Fruit fly (Drosophila melanogaster) S2 (cell line): Measurements from ENCODE around the gene CG3104.

Experiments used
- CG8478 ChIP-seq: fragments of >200 bp; optimal IDR thresholded peaks from 2 replicates; lab custom pipeline; 2018
- CTCF ChIP-seq, 2 experiments: fragments of >200 bp; optimal IDR thresholded peaks; 2 replicates each; lab custom pipeline; 2018

- TF ChIP-seq CG8478 (lab: Kevin White, UChicago) = no peak
- no peak for TF ChIP-seq CTCF (optimal IDR thresholded peaks at IDR 0.05; lab: Kevin White, UChicago)
Measured at dm6 chr2L:2874542-2875194, 19.1 kb upstream of the CG3104 start, which contains the start of gene CG8814.
